Worm (Caenorhabditis elegans): ENCODE measurements around the gene H20J04.7.

DNA sequence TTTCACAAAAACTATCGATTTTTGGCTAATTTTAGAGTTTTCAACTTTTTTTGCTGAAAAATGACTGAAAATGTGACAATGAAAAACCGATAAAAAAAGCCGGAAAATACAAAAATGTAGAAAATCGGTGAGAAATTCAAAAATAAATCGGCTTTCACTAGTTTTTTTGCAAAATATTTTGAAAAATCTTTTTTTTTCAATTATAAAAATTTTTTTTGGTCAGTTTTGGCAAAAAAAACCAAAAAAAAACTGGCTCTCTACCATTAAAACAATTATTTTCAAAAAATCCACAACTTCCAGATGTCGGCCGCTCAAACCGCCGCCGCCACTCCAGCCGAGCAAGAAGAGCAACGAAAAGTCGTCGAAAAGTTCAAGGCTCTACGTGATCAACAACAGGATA lies 28.7 kb downstream of the H20J04.7 start, which contains the start of gene pfd-2:
- TF ChIP-seq lsy-2 (tag; optimal IDR thresholded peaks at IDR 0.05): no peak
- TF ChIP-seq nhr-11 (tag; optimal IDR thresholded peaks at IDR 0.05): no peak
- TF ChIP-seq jun-1 (tag; optimal IDR thresholded peaks at IDR 0.05): no peak
- TF ChIP-seq nhr-12 (tag; optimal IDR thresholded peaks at IDR 0.05): no peak
- no peak for TF ChIP-seq elt-3 (tag; optimal IDR thresholded peaks at IDR 0.05)
- TF ChIP-seq egl-13 (tag; optimal IDR thresholded peaks at IDR 0.05): no peak
- TF ChIP-seq ama-1 (optimal IDR thresholded peaks at IDR 0.05): no peak
- no peak for TF ChIP-seq unc-130 (tag; optimal IDR thresholded peaks at IDR 0.05)
- TF ChIP-seq ztf-4 (tag; optimal IDR thresholded peaks at IDR 0.05): no peak
- no peak for TF ChIP-seq fkh-8 (tag; optimal IDR thresholded peaks at IDR 0.05)
